Fruit fly (Drosophila melanogaster): Measurements from ENCODE around the gene CYLD.

Gene CYLD

DNA sequence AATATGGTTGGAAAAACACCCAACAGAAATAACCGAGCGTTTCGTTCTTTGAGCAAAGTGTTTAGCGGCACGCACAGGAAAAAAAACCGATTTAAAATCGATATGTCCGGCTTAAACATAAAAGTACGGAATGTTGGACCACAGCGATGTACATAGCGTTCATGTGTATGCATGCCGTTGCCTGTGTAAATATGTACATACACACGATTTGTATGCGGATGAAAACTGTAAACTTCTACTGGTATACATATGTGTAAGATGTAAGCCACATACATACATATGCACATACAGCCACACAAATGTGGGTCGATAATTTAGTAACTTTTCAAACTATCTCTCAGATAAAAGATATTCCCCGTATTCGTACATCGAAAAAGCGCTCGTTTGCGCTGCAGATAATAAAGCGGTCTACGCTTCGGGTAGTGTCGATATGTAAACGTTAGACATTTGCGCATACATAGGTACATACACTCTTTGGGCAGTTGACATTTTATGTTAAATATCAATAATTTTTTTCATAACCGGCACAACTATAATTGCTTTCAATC is 49.9 kb downstream of the CYLD start (continued):
- TF ChIP-seq wek (GFP tag; optimal IDR thresholded peaks at IDR 0.05): peak; percentile 70
- TF ChIP-seq Hr51 (GFP tag; optimal IDR thresholded peaks at IDR 0.05): no peak
- TF ChIP-seq CG31441 (GFP tag; IDR thresholded peaks at IDR 0.05): no peak
- TF ChIP-seq ato (GFP tag; IDR thresholded peaks at IDR 0.05; ENCODE audit: partially characterized antibody): no peak
- no peak for TF ChIP-seq tup (GFP tag; optimal IDR thresholded peaks at IDR 0.05)
- no peak for TF ChIP-seq CG17829 (tag; optimal IDR thresholded peaks at IDR 0.05)
- TF ChIP-seq HHEX (GFP tag; optimal IDR thresholded peaks at IDR 0.05): no peak
- no peak for TF ChIP-seq stc (GFP tag; IDR thresholded peaks at IDR 0.05)
- TF ChIP-seq CG17568 (GFP tag; optimal IDR thresholded peaks at IDR 0.05): peak; percentile 66
- TF ChIP-seq CG1529 (GFP tag; optimal IDR thresholded peaks at IDR 0.05): peak; percentile 40
- TF ChIP-seq CHES-1-like (GFP tag; optimal IDR thresholded peaks at IDR 0.05): peak; percentile 15
- TF ChIP-seq CG18619 (GFP tag; optimal IDR thresholded peaks at IDR 0.05): no peak
- peak; percentile 19 for TF ChIP-seq CG1603 (tag; optimal IDR thresholded peaks at IDR 0.05)
- peak; percentile 64 for TF ChIP-seq CrebB (tag; optimal IDR thresholded peaks at IDR 0.05)
- TF ChIP-seq ac (GFP tag; optimal IDR thresholded peaks at IDR 0.05): peak; percentile 73
- TF ChIP-seq Fer1 (GFP tag; optimal IDR thresholded peaks at IDR 0.05): peak; percentile 49
- peak; percentile 19 for TF ChIP-seq CG10431 (GFP tag; optimal IDR thresholded peaks at IDR 0.05)
- peak; percentile 64 for TF ChIP-seq sqz (GFP tag; optimal IDR thresholded peaks at IDR 0.05)
- TF ChIP-seq CG4707 (GFP tag; optimal IDR thresholded peaks at IDR 0.05): peak; percentile 60
- no peak for TF ChIP-seq so (GFP tag; IDR thresholded peaks at IDR 0.05)
- no peak for TF ChIP-seq CG10321 (GFP tag; IDR thresholded peaks at IDR 0.05)
- peak; percentile 29; the same call in 1 of the 2 replicates for TF ChIP-seq HLH3B (GFP tag; IDR thresholded peaks at IDR 0.05)
- TF ChIP-seq D19B (GFP tag; optimal IDR thresholded peaks at IDR 0.05): no peak
- TF ChIP-seq fd102C (GFP tag; optimal IDR thresholded peaks at IDR 0.05): peak; percentile 46
- TF ChIP-seq sna (GFP tag; IDR thresholded peaks at IDR 0.05; ENCODE audit: partially characterized antibody): no peak
- no peak for TF ChIP-seq Meics (GFP tag; optimal IDR thresholded peaks at IDR 0.05)
- TF ChIP-seq twi (tag; optimal IDR thresholded peaks at IDR 0.05): peak; percentile 53
- peak; percentile 49 for TF ChIP-seq Kr (GFP tag; optimal IDR thresholded peaks at IDR 0.05)
- no peak for TF ChIP-seq ems (GFP tag; optimal IDR thresholded peaks at IDR 0.05)
- peak; percentile 3 for TF ChIP-seq nau (GFP tag; optimal IDR thresholded peaks at IDR 0.05)
- peak; percentile 68 for TF ChIP-seq CG4328 (GFP tag; optimal IDR thresholded peaks at IDR 0.05)
- TF ChIP-seq CG6254 (GFP tag; optimal IDR thresholded peaks at IDR 0.05): peak; percentile 11
- peak; percentile 50 for TF ChIP-seq CG14710 (tag; optimal IDR thresholded peaks at IDR 0.05)
- no peak for TF ChIP-seq cato (GFP tag; optimal IDR thresholded peaks at IDR 0.05; ENCODE audit: borderline replicate concordance)
- TF ChIP-seq dan (GFP tag; IDR thresholded peaks at IDR 0.05): no peak
- peak; percentile 17 for TF ChIP-seq bab2 (GFP tag; optimal IDR thresholded peaks at IDR 0.05)
- TF ChIP-seq CG13894 (tag; optimal IDR thresholded peaks at IDR 0.05): no peak
- peak in 1 of 2 experiments; percentile 91 for TF ChIP-seq eve (GFP tag; optimal IDR thresholded peaks at IDR 0.05)
- peak; percentile 76 for TF ChIP-seq p53 (GFP tag; optimal IDR thresholded peaks at IDR 0.05)
- no peak for TF ChIP-seq HmgD (GFP tag; optimal IDR thresholded peaks at IDR 0.05)
- TF ChIP-seq CG7271 (tag; optimal IDR thresholded peaks at IDR 0.05): no peak
- TF ChIP-seq CG15696 (tag; optimal IDR thresholded peaks at IDR 0.05): peak; percentile 83
- TF ChIP-seq CG2129 (GFP tag; IDR thresholded peaks at IDR 0.05; ENCODE audit: partially characterized antibody): no peak
- TF ChIP-seq dmrt99B (tag; optimal IDR thresholded peaks at IDR 0.05): no peak
- TF ChIP-seq corto (GFP tag; optimal IDR thresholded peaks at IDR 0.05): peak; percentile 20
- peak; percentile 34 for TF ChIP-seq CG13424 (tag; optimal IDR thresholded peaks at IDR 0.05)
- no peak for TF ChIP-seq fd96Cb (tag; optimal IDR thresholded peaks at IDR 0.05)
- TF ChIP-seq CG7357 (GFP tag; IDR thresholded peaks at IDR 0.05): no peak
- TF ChIP-seq CG3281 (GFP tag; optimal IDR thresholded peaks at IDR 0.05): peak; percentile 45
